Worm (Caenorhabditis elegans): ENCODE measurements around the gene F22B3.7.
"Not testable (repeated sequence)": the region's sequence is repeated elsewhere in the genome, so short reads cannot be mapped to it uniquely, and the experiment has no call there.

F22B3.7 gene

ce11 chrIV:11421696-11422095 is at the start of gene F22B3.7:
Gene F22B3.7 (minus strand): TSS chrIV:11421796.
- no peak for TF ChIP-seq unc-62 (GFP tag; optimal IDR thresholded peaks at IDR 0.05)

ce11 chrIV:11469698-11470591 is 48.3 kb upstream of the F22B3.7 start, which contains the start of the genes C10C6.13 and wht-2:
Gene C10C6.13 (minus strand): TSS chrIV:11469748.
Gene wht-2 (plus strand): TSS chrIV:11470436.
- TF ChIP-seq unc-62 (GFP tag; optimal IDR thresholded peaks at IDR 0.05): no peak

ce11 chrIV:11467413-11467812 is 45.8 kb upstream of the F22B3.7 start, which contains the start of gene C10C6.7:
Gene C10C6.7 (minus strand): TSS chrIV:11467513.
- no peak for TF ChIP-seq unc-62 (GFP tag; optimal IDR thresholded peaks at IDR 0.05)

ce11 chrIV:11465125-11465524 is 43.5 kb upstream of the F22B3.7 start, which contains the start of gene C10C6.3:
Gene C10C6.3 (minus strand): TSS chrIV:11465225.
- TF ChIP-seq unc-62 (GFP tag; optimal IDR thresholded peaks at IDR 0.05): no peak

ce11 chrIV:11461335-11461734 is 39.7 kb upstream of the F22B3.7 start:
- no peak for TF ChIP-seq unc-62 (GFP tag; optimal IDR thresholded peaks at IDR 0.05)

- TF ChIP-seq unc-62 (GFP tag; optimal IDR thresholded peaks at IDR 0.05): no peak
These were observed 38.1 kb upstream of the F22B3.7 start, which contains the start of gene npr-3 for ce11 chrIV:11459684-11460083. Gene npr-3 (plus strand): TSS chrIV:11459984.

- no peak for TF ChIP-seq unc-62 (GFP tag; optimal IDR thresholded peaks at IDR 0.05)
These were observed 37.2 kb upstream of the F22B3.7 start for ce11 chrIV:11458700-11459263.

ce11 chrIV:11455824-11456223 is 34.2 kb upstream of the F22B3.7 start:
- TF ChIP-seq unc-62 (GFP tag; optimal IDR thresholded peaks at IDR 0.05): no peak

- no peak for TF ChIP-seq unc-62 (GFP tag; optimal IDR thresholded peaks at IDR 0.05)
These were observed 31.3 kb upstream of the F22B3.7 start for ce11 chrIV:11452928-11453327.

ce11 chrIV:11438255-11438654 is 16.7 kb upstream of the F22B3.7 start:
- no peak for TF ChIP-seq unc-62 (GFP tag; optimal IDR thresholded peaks at IDR 0.05)

ce11 chrIV:11435761-11436160 is 14.2 kb upstream of the F22B3.7 start:
- no peak for TF ChIP-seq unc-62 (GFP tag; optimal IDR thresholded peaks at IDR 0.05)

ce11 chrIV:11434575-11434974 is 13.0 kb upstream of the F22B3.7 start:
- no peak for TF ChIP-seq unc-62 (GFP tag; optimal IDR thresholded peaks at IDR 0.05)

- TF ChIP-seq unc-62 (GFP tag; optimal IDR thresholded peaks at IDR 0.05): no peak
These were observed 12.1 kb upstream of the F22B3.7 start for ce11 chrIV:11433709-11434108.

- TF ChIP-seq unc-62 (GFP tag; optimal IDR thresholded peaks at IDR 0.05): no peak
These were observed 9.9 kb upstream of the F22B3.7 start for ce11 chrIV:11431448-11431847.

- TF ChIP-seq unc-62 (GFP tag; optimal IDR thresholded peaks at IDR 0.05): no peak
These were observed 3.8 kb upstream of the F22B3.7 start, which contains the start of gene kin-4 for ce11 chrIV:11425442-11425841. Gene kin-4 (plus strand): TSS chrIV:11425742.

ce11 chrIV:11424830-11425229 is 3.2 kb upstream of the F22B3.7 start, which contains the start of gene F22B3.8:
Gene F22B3.8 (minus strand): TSS chrIV:11424930.
- TF ChIP-seq unc-62 (GFP tag; optimal IDR thresholded peaks at IDR 0.05): no peak

- not testable (repeated sequence) for TF ChIP-seq unc-62 (GFP tag; optimal IDR thresholded peaks at IDR 0.05)
These were observed 4.9 kb downstream of the F22B3.7 start, which contains the start of gene F22B3.5 for ce11 chrIV:11416724-11417123. Gene F22B3.5 (minus strand): TSS chrIV:11416824.

Measured in whole organism, dauer.